Fruit fly (Drosophila melanogaster) whole organism, embryonic: ENCODE measurements around the gene Veneno.

Source experiments
- Atf6 ChIP-seq: fragments of 200-800 bp; sonication (Bioruptor generic); IDR thresholded peaks from 2 replicates; pipeline ENCODE4 v1.3.6; 2022; ENCODE audit warnings: missing biosample characterization, missing genetic modification characterization
- B-H2 ChIP-seq: fragments of 200-800 bp; sonication (Bioruptor generic); optimal IDR thresholded peaks from 2 replicates; lab custom pipeline; 2018; ENCODE audit warnings: missing biosample characterization, mild to moderate bottlenecking, missing genetic modification characterization
- BEAF-32 ChIP-seq: fragments of 200-800 bp; sonication (Bioruptor generic); optimal IDR thresholded peaks from 3 replicates; lab custom pipeline; 2017; ENCODE audit warnings: missing biosample characterization, missing genetic modification characterization, mild to moderate bottlenecking, moderate library complexity, missing genetic modification reagents
- BtbVII ChIP-seq: fragments of 200-800 bp; sonication (Bioruptor generic); optimal IDR thresholded peaks from 3 replicates; lab custom pipeline; 2017; ENCODE audit warnings: missing biosample characterization, mild to moderate bottlenecking, missing genetic modification characterization
- CG10959 ChIP-seq: fragments of 200-800 bp; sonication (Bioruptor generic); IDR thresholded peaks from 2 replicates; pipeline ENCODE4 v1.3.6; 2022; ENCODE audit warnings: missing biosample characterization, missing genetic modification characterization
- CG11456 ChIP-seq: fragments of 200-800 bp; sonication (Bioruptor generic); IDR thresholded peaks from 3 replicates; pipeline ENCODE4 v1.3.6; 2022; ENCODE audit warnings: missing biosample characterization, missing genetic modification characterization
- CG14710 ChIP-seq: fragments of 200-800 bp; sonication (Bioruptor generic); optimal IDR thresholded peaks from 3 replicates; lab custom pipeline; 2019; ENCODE audit warnings: missing biosample characterization, mild to moderate bottlenecking, missing genetic modification characterization, moderate library complexity
- CG15073 ChIP-seq: fragments of 200-800 bp; sonication (Bioruptor generic); optimal IDR thresholded peaks from 2 replicates; lab custom pipeline; 2016; ENCODE audit warnings: missing biosample characterization, missing genetic modification characterization
- CG16815 ChIP-seq: fragments of 200-800 bp; sonication (Bioruptor generic); optimal IDR thresholded peaks from 3 replicates; lab custom pipeline; 2017; ENCODE audit warnings: missing biosample characterization, mild to moderate bottlenecking, missing genetic modification characterization
- CG18599 ChIP-seq: fragments of 200-800 bp; sonication (Bioruptor generic); optimal IDR thresholded peaks from 3 replicates; lab custom pipeline; 2017; ENCODE audit warnings: missing biosample characterization, missing genetic modification characterization, mild to moderate bottlenecking, moderate library complexity, missing genetic modification reagents
- CG32767 ChIP-seq: fragments of 200-800 bp; sonication (Bioruptor generic); IDR thresholded peaks from 2 replicates; pipeline ENCODE4 v1.3.6; 2022; ENCODE audit warnings: missing biosample characterization, missing genetic modification characterization
- CG33213 ChIP-seq: fragments of 200-800 bp; sonication (Bioruptor generic); optimal IDR thresholded peaks from 3 replicates; lab custom pipeline; 2016; ENCODE audit warnings: missing biosample characterization, missing genetic modification characterization
- CG3407 ChIP-seq: fragments of 200-800 bp; sonication (Bioruptor generic); optimal IDR thresholded peaks from 2 replicates; lab custom pipeline; 2018; ENCODE audit warnings: missing biosample characterization, mild to moderate bottlenecking, missing genetic modification characterization
- CG34422 ChIP-seq: fragments of 200-800 bp; sonication (Bioruptor generic); IDR thresholded peaks from 3 replicates; pipeline ENCODE4 v1.3.6; 2022; ENCODE audit warnings: missing biosample characterization, missing genetic modification characterization
- CG4360 ChIP-seq: fragments of 200-800 bp; sonication (Bioruptor generic); IDR thresholded peaks from 2 replicates; pipeline ENCODE4 v1.3.6; 2022; ENCODE audit warnings: missing biosample characterization, missing genetic modification characterization
- CG4854 ChIP-seq: fragments of 200-800 bp; sonication (Bioruptor generic); optimal IDR thresholded peaks from 2 replicates; lab custom pipeline; 2016; ENCODE audit warnings: missing biosample characterization, missing genetic modification characterization, inconsistent platforms
- CG7745 ChIP-seq: fragments of 200-800 bp; sonication (Bioruptor generic); optimal IDR thresholded peaks from 2 replicates; lab custom pipeline; 2018; ENCODE audit warnings: missing biosample characterization, mild to moderate bottlenecking, missing genetic modification characterization, moderate library complexity
- CG7987 ChIP-seq: fragments of 200-800 bp; sonication (Bioruptor generic); optimal IDR thresholded peaks from 2 replicates; lab custom pipeline; 2018; ENCODE audit warnings: missing biosample characterization, mild to moderate bottlenecking, missing genetic modification characterization, moderate library complexity
- CG8359 ChIP-seq: fragments of 200-800 bp; sonication (Bioruptor generic); optimal IDR thresholded peaks from 2 replicates; lab custom pipeline; 2017; ENCODE audit warnings: missing biosample characterization, mild to moderate bottlenecking, missing genetic modification characterization, borderline replicate concordance
- CG8765 ChIP-seq: fragments of 200-800 bp; sonication (Bioruptor generic); IDR thresholded peaks from 2 replicates; pipeline ENCODE4 v1.3.6; 2022; ENCODE audit warnings: missing biosample characterization, missing genetic modification characterization
- CG9876 ChIP-seq: fragments of 200-800 bp; sonication (Bioruptor generic); optimal IDR thresholded peaks from 2 replicates; lab custom pipeline; 2016; ENCODE audit warnings: missing biosample characterization, missing genetic modification characterization
- CHES-1-like ChIP-seq: fragments of 200-800 bp; sonication (Bioruptor generic); optimal IDR thresholded peaks from 2 replicates; lab custom pipeline; 2016; ENCODE audit warnings: missing biosample characterization, missing genetic modification characterization
- CTCF ChIP-seq: fragments of 200-800 bp; sonication (Bioruptor generic); optimal IDR thresholded peaks from 2 replicates; lab custom pipeline; 2017; ENCODE audit warnings: missing biosample characterization, mild to moderate bottlenecking, missing genetic modification characterization, moderate library complexity
- CrebB ChIP-seq: fragments of 200-800 bp; sonication (Bioruptor generic); optimal IDR thresholded peaks from 3 replicates; lab custom pipeline; 2018; ENCODE audit warnings: missing biosample characterization, mild to moderate bottlenecking, missing genetic modification characterization
- Doc2 ChIP-seq: fragments of 200-800 bp; sonication (Bioruptor generic); IDR thresholded peaks from 2 replicates; pipeline ENCODE4 v1.3.6; 2022; ENCODE audit warnings: missing biosample characterization, missing genetic modification characterization
- Doc3 ChIP-seq: fragments of 200-800 bp; sonication (Bioruptor generic); IDR thresholded peaks from 3 replicates; pipeline ENCODE4 v1.3.6; 2022; ENCODE audit warnings: missing biosample characterization, missing genetic modification characterization; ENCODE audit not compliant: partially characterized antibody
- GATAe ChIP-seq: fragments of 200-800 bp; sonication (Bioruptor generic); conservative IDR thresholded peaks from 2 replicates; pipeline ENCODE4 v1.3.6; 2022; ENCODE audit warnings: missing biosample characterization, missing genetic modification characterization
- Gug ChIP-seq: fragments of 200-800 bp; sonication (Bioruptor generic); IDR thresholded peaks from 4 replicates; pipeline ENCODE4 v1.3.6; 2022; ENCODE audit warnings: missing biosample characterization, missing genetic modification characterization
- Mad ChIP-seq: fragments of 200-800 bp; sonication (Bioruptor generic); optimal IDR thresholded peaks from 2 replicates; lab custom pipeline; 2016; ENCODE audit warnings: missing biosample characterization, missing genetic modification characterization
- Oaz ChIP-seq: fragments of 200-800 bp; sonication (Bioruptor generic); IDR thresholded peaks from 2 replicates; pipeline ENCODE4 v1.3.6; 2022; ENCODE audit warnings: missing biosample characterization, missing genetic modification characterization
- Optix ChIP-seq: fragments of 200-800 bp; sonication (Bioruptor generic); IDR thresholded peaks from 3 replicates; pipeline ENCODE4 v1.3.6; 2022; ENCODE audit warnings: missing biosample characterization, missing genetic modification characterization
- Six4 ChIP-seq: fragments of 200-800 bp; sonication (Bioruptor generic); optimal IDR thresholded peaks from 2 replicates; lab custom pipeline; 2016; ENCODE audit warnings: missing biosample characterization, missing genetic modification characterization
- al ChIP-seq: fragments of 200-800 bp; sonication (Bioruptor generic); IDR thresholded peaks from 2 replicates; pipeline ENCODE4 v1.3.6; 2022; ENCODE audit warnings: missing biosample characterization, missing genetic modification characterization
- corto ChIP-seq: fragments of 200-800 bp; sonication (Bioruptor generic); optimal IDR thresholded peaks from 2 replicates; lab custom pipeline; 2016; ENCODE audit warnings: missing biosample characterization, mild to moderate bottlenecking, missing genetic modification characterization, moderate library complexity
- dan ChIP-seq: fragments of 200-800 bp; sonication (Bioruptor generic); IDR thresholded peaks from 2 replicates; pipeline ENCODE4 v1.3.6; 2022; ENCODE audit warnings: missing biosample characterization, missing genetic modification characterization
- dati ChIP-seq: fragments of 200-800 bp; sonication (Bioruptor generic); IDR thresholded peaks from 2 replicates; pipeline ENCODE4 v1.3.6; 2022; ENCODE audit warnings: missing biosample characterization, missing genetic modification characterization
- eve ChIP-seq, 2 experiments: fragments of >200 bp; optimal IDR thresholded peaks; 2 replicates each; lab custom pipeline; 2017; ENCODE audit warnings: missing biosample characterization in 2 of 2, missing genetic modification characterization in 2 of 2
- ftz-f1 ChIP-seq: fragments of 200-800 bp; sonication (Bioruptor generic); optimal IDR thresholded peaks from 2 replicates; lab custom pipeline; 2016; ENCODE audit warnings: missing biosample characterization, missing genetic modification characterization
- gce ChIP-seq: fragments of 200-800 bp; sonication (Bioruptor generic); IDR thresholded peaks from 3 replicates; pipeline ENCODE4 v1.3.6; 2022; ENCODE audit warnings: missing biosample characterization, missing genetic modification characterization
- hbn ChIP-seq: fragments of 200-800 bp; sonication (Bioruptor generic); IDR thresholded peaks from 2 replicates; pipeline ENCODE4 v1.3.6; 2022; ENCODE audit warnings: missing biosample characterization, missing genetic modification characterization; ENCODE audit not compliant: partially characterized antibody
- her ChIP-seq: fragments of 200-800 bp; sonication (Bioruptor generic); optimal IDR thresholded peaks from 2 replicates; lab custom pipeline; 2016; ENCODE audit warnings: missing biosample characterization, missing genetic modification characterization
- insv ChIP-seq, 2 experiments: fragments of 200-800 bp; sonication (Bioruptor generic); optimal IDR thresholded peaks; 3 replicates each; lab custom pipeline; 2016 to 2018; ENCODE audit warnings: missing biosample characterization in 2 of 2, missing genetic modification characterization in 2 of 2
- kah ChIP-seq: fragments of 200-800 bp; sonication (Bioruptor generic); optimal IDR thresholded peaks from 2 replicates; lab custom pipeline; 2018; ENCODE audit warnings: missing biosample characterization, mild to moderate bottlenecking, missing genetic modification characterization
- nerfin-1 ChIP-seq: fragments of 200-800 bp; sonication (Bioruptor generic); optimal IDR thresholded peaks from 3 replicates; lab custom pipeline; 2019; ENCODE audit warnings: missing biosample characterization, mild to moderate bottlenecking, missing genetic modification characterization, moderate library complexity
- onecut ChIP-seq: fragments of 200-800 bp; sonication (Bioruptor generic); IDR thresholded peaks from 2 replicates; pipeline ENCODE4 v1.3.6; 2022; ENCODE audit warnings: missing biosample characterization, missing genetic modification characterization
- peb ChIP-seq: fragments of 200-800 bp; sonication (Bioruptor generic); IDR thresholded peaks from 2 replicates; pipeline ENCODE4 v1.3.6; 2022; ENCODE audit warnings: missing biosample characterization, missing genetic modification characterization
- pnt ChIP-seq: fragments of 200-800 bp; sonication (Bioruptor generic); optimal IDR thresholded peaks from 3 replicates; lab custom pipeline; 2016; ENCODE audit warnings: missing biosample characterization, missing genetic modification characterization
- pros ChIP-seq: fragments of 200-800 bp; sonication (Bioruptor generic); optimal IDR thresholded peaks from 3 replicates; lab custom pipeline; 2019; ENCODE audit warnings: missing biosample characterization, mild to moderate bottlenecking, missing genetic modification characterization, moderate library complexity
- schlank ChIP-seq: fragments of 200-800 bp; sonication (Bioruptor generic); optimal IDR thresholded peaks from 2 replicates; lab custom pipeline; 2018; ENCODE audit warnings: missing biosample characterization, mild to moderate bottlenecking, missing genetic modification characterization
- tin ChIP-seq: fragments of 200-800 bp; sonication (Bioruptor generic); optimal IDR thresholded peaks from 3 replicates; lab custom pipeline; 2016; ENCODE audit warnings: missing biosample characterization, missing genetic modification characterization
- trh ChIP-seq: fragments of 200-800 bp; sonication (Bioruptor generic); optimal IDR thresholded peaks from 2 replicates; lab custom pipeline; 2016; ENCODE audit warnings: missing biosample characterization, missing genetic modification characterization
- z ChIP-seq: fragments of 200-800 bp; sonication (Bioruptor generic); IDR thresholded peaks from 3 replicates; pipeline ENCODE4 v1.3.6; 2022; ENCODE audit warnings: missing biosample characterization, missing genetic modification characterization

Gene Veneno

dm6 chr3R:8357372-8357992 is 4.9 kb downstream of the Veneno start (continued):
- TF ChIP-seq nerfin-1 (tag; lab: Kevin White, UChicago): no peak
- no peak for TF ChIP-seq Doc2 (GFP tag; lab: Robert Waterston, UW)
- TF ChIP-seq CG9876 (GFP tag; lab: Kevin White, UChicago): no peak
- no peak for TF ChIP-seq Gug (GFP tag; lab: Robert Waterston, UW)
- TF ChIP-seq CrebB (tag; lab: Kevin White, UChicago): peak; percentile 13
- no peak for TF ChIP-seq CG15073 (GFP tag; lab: Kevin White, UChicago)
- no peak for TF ChIP-seq CG3407
- TF ChIP-seq Optix (GFP tag; lab: Robert Waterston, UW): no peak
- TF ChIP-seq gce (GFP tag; lab: Robert Waterston, UW): no peak
- TF ChIP-seq CG8765 (GFP tag; lab: Robert Waterston, UW): no peak
- TF ChIP-seq pros (GFP tag; lab: Kevin White, UChicago): no peak
- no peak for TF ChIP-seq CG7745 (tag; lab: Kevin White, UChicago)
- TF ChIP-seq her: no peak
- TF ChIP-seq CG34422: peak; percentile 28; the same call in 1 of the 3 replicates
- TF ChIP-seq Doc3 (GFP tag; lab: Robert Waterston, UW): no peak
- no peak for TF ChIP-seq CG4360 (GFP tag; lab: Robert Waterston, UW)
- TF ChIP-seq CG8359 (GFP tag; lab: Kevin White, UChicago): no peak
- TF ChIP-seq hbn (GFP tag; lab: Robert Waterston, UW): no peak
- TF ChIP-seq B-H2 (GFP tag; lab: Kevin White, UChicago): peak; percentile 27
- no peak for TF ChIP-seq z (GFP tag; lab: Robert Waterston, UW)
- TF ChIP-seq kah: peak; percentile 42
- no peak for TF ChIP-seq CG33213 (GFP tag; lab: Kevin White, UChicago)
- TF ChIP-seq CG11456 (GFP tag; lab: Robert Waterston, UW): no peak
- TF ChIP-seq insv (GFP tag; optimal IDR thresholded peaks at IDR 0.05; lab: Kevin White, UChicago): peak in 1 of 2 experiments; percentile 83
- peak in 1 of 2 experiments; percentile 73 for TF ChIP-seq eve (GFP tag; optimal IDR thresholded peaks at IDR 0.05; lab: Kevin White, UChicago)
- no peak for TF ChIP-seq Atf6 (GFP tag; lab: Robert Waterston, UW)
- no peak for TF ChIP-seq trh
- peak; percentile 5 for TF ChIP-seq CG18599 (GFP tag; lab: Kevin White, UChicago)
- TF ChIP-seq onecut (GFP tag; lab: Robert Waterston, UW): no peak
- no peak for TF ChIP-seq CG7987 (GFP tag; lab: Kevin White, UChicago)
- no peak for TF ChIP-seq GATAe (GFP tag; lab: Robert Waterston, UW)
- no peak for TF ChIP-seq CG10959 (GFP tag; lab: Robert Waterston, UW)
- no peak for TF ChIP-seq tin (GFP tag; lab: Kevin White, UChicago)
- TF ChIP-seq corto (GFP tag; lab: Kevin White, UChicago): no peak
- no peak for TF ChIP-seq peb
- no peak for TF ChIP-seq CG4854 (GFP tag; lab: Kevin White, UChicago)
- TF ChIP-seq ftz-f1 (GFP tag; lab: Kevin White, UChicago): peak; percentile 32
- TF ChIP-seq CTCF (GFP tag; lab: Kevin White, UChicago): no peak
- no peak for TF ChIP-seq CHES-1-like
- no peak for TF ChIP-seq Six4 (GFP tag; lab: Kevin White, UChicago)
- no peak for TF ChIP-seq pnt
- TF ChIP-seq BEAF-32 (GFP tag; lab: Kevin White, UChicago): no peak
- TF ChIP-seq CG32767: peak; percentile 77; the same call in 1 of the 2 replicates
- TF ChIP-seq al (GFP tag; lab: Robert Waterston, UW): no peak
- TF ChIP-seq dan: no peak
- no peak for TF ChIP-seq dati (GFP tag; lab: Robert Waterston, UW)
- TF ChIP-seq Mad (GFP tag; lab: Kevin White, UChicago): no peak
- no peak for TF ChIP-seq schlank (tag; lab: Kevin White, UChicago)
- TF ChIP-seq Oaz (GFP tag; lab: Robert Waterston, UW): no peak
- no peak for TF ChIP-seq CG16815 (GFP tag; lab: Kevin White, UChicago)
- TF ChIP-seq CG14710 (tag; lab: Kevin White, UChicago): no peak
- TF ChIP-seq BtbVII (GFP tag; lab: Kevin White, UChicago): peak; percentile 89
